Worm (Caenorhabditis elegans): ENCODE results near the gene F47B8.8.

The F47B8.8 gene

ce11 chrV:14311115-14311514 lies 20.4 kb upstream of the F47B8.8 start, which contains the start of gene ddn-3:
ddn-3 (minus strand) TSS chrV:14311215.
- TF ChIP-seq W03F9.2 (tag; optimal IDR thresholded peaks at IDR 0.05) (no peak), dao-5 (tag; optimal IDR thresholded peaks at IDR 0.05) (no peak), him-1 (tag; optimal IDR thresholded peaks at IDR 0.05) (no peak)

- TF ChIP-seq dao-5 (tag; optimal IDR thresholded peaks at IDR 0.05) (no peak), W03F9.2 (tag; optimal IDR thresholded peaks at IDR 0.05) (no peak), him-1 (tag; optimal IDR thresholded peaks at IDR 0.05) (no peak)
Measured at ce11 chrV:14312695-14313094, 18.8 kb upstream of the F47B8.8 start, which contains the start of gene F14D7.8. F14D7.8 (minus strand) TSS chrV:14312795.

DNA sequence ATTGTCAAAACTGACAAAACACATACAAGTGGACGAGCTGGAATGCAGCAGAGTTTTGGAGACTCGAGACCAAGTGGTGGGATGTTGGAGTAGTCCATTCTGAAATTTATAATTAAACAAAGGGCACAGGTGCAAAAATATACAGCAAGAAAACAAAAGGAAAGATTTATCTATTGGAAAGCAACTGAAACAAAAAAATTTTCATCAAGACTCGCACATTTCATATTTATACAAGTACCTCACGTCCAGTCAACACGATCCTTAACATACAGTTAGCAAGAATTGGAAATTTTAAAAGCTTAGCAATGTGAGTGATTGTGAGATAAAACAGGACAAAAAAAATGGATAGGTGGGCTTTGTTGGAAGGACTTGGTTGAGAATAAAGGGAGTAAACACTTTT lies 17.3 kb upstream of the F47B8.8 start, which contains the start of gene F47B8.1:
Gene F47B8.1, minus strand, starts transcription at position 101 of the 400 bp plus-strand sequence.
- no peak for TF ChIP-seq dao-5 (tag; optimal IDR thresholded peaks at IDR 0.05)
- TF ChIP-seq him-1 (tag; optimal IDR thresholded peaks at IDR 0.05), result no peak
- no peak for TF ChIP-seq W03F9.2 (tag; optimal IDR thresholded peaks at IDR 0.05)

DNA sequence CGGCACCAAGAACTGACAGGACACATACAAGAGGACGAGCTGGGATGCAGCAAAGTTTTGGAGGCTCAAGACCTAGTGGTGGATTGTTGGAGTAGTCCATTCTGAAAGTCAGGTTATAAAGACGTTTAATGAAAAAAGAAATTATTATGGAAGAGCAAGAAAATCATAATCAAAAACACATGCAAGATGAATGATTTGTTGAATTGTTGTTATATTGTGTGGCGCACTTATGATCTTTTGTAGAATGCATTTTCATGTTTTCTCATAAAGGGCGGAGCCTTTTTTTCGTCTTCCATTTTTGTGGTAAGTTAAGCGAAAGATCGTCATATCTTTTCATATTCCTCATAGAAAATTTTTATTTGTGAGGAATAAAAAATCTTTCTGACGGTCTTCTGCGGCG lies 15.0 kb upstream of the F47B8.8 start, which contains the start of gene F47B8.2:
Gene F47B8.2, minus strand, starts transcription at position 101 of the 400 bp plus-strand sequence.
- TF ChIP-seq dao-5 (tag; optimal IDR thresholded peaks at IDR 0.05) (no peak), W03F9.2 (tag; optimal IDR thresholded peaks at IDR 0.05) (no peak), him-1 (tag; optimal IDR thresholded peaks at IDR 0.05) (no peak)

DNA sequence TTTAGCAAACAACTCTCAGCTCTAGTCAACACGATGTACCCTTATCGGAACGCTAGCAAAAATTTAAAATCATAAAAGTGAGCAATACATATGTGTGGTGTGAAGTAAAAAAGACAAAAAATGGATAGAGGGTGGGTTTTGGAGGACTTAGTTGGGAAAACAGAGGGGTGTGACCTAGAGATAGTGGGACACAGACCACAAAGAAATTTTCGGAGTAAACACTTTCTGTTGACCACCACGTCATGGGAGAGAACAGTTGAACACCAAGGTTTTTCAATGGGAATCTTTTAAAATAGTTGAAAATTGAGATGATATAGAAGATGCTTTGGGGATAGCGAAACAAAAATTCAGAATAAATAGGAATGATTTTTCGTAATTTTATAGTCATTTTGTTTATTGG lies 14.3 kb upstream of the F47B8.8 start:
- TF ChIP-seq him-1 (tag; optimal IDR thresholded peaks at IDR 0.05), result no peak
- TF ChIP-seq W03F9.2 (tag; optimal IDR thresholded peaks at IDR 0.05), result no peak
- no peak for TF ChIP-seq dao-5 (tag; optimal IDR thresholded peaks at IDR 0.05)

DNA sequence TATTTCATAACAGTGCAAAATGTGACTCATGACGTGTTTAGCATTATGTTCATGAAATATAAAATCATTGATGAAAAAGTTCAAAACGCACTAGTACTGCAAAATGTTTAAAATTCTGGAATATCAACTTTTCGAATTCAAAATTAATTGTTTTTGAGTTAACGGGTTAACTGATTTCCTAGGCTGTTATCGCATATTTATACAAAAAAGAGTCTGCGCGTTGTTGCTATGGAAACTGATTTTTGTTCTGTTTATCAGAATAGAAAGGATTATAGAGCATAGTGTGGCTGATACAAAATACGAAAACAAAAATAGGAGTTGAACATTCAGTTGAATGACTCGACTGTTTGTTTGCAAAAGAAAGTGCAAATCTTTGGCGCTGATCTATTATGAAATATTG lies 13.9 kb upstream of the F47B8.8 start:
- no peak for TF ChIP-seq W03F9.2 (tag; optimal IDR thresholded peaks at IDR 0.05)
- TF ChIP-seq him-1 (tag; optimal IDR thresholded peaks at IDR 0.05), result no peak
- no peak for TF ChIP-seq dao-5 (tag; optimal IDR thresholded peaks at IDR 0.05)

DNA sequence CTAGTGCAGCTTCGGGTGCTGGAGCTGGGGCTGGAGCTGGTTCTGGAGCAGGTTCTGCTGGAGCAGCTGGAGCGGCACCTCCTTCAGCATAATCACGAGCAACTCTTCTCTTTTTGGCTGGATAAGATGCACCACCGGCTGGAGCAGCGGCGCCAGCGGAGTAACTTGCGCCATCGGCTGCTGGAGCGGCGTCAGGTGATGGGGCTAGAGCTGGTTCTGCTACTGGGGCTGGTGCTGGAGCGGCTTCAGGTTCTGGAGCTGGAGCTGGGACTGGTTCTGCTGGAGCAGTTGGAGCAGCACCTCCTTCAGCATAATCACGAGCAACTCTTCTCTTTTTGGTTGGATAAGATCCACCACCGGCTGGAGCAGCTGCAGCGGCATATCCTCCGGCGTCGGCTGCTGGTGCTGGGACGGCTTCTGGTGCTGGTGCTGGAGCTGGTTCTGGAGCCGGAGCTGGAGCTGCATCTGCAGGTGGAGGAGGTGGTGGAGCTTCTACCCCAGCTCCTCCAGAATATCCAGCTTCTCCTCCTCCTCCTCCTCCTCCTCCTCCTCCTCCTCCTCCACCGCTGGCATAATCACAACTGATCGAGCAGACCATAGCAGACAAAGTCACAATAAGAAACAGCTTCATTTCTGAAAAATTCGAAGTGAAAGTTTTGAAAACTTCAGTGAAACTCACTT lies 12.3 kb upstream of the F47B8.8 start, which contains the start of gene F47B8.13:
Gene F47B8.13, minus strand, starts transcription at position 631 of the 681 bp plus-strand sequence.
- no peak for TF ChIP-seq him-1 (tag; optimal IDR thresholded peaks at IDR 0.05)
- TF ChIP-seq W03F9.2 (tag; optimal IDR thresholded peaks at IDR 0.05), result no peak
- no peak for TF ChIP-seq dao-5 (tag; optimal IDR thresholded peaks at IDR 0.05)

DNA sequence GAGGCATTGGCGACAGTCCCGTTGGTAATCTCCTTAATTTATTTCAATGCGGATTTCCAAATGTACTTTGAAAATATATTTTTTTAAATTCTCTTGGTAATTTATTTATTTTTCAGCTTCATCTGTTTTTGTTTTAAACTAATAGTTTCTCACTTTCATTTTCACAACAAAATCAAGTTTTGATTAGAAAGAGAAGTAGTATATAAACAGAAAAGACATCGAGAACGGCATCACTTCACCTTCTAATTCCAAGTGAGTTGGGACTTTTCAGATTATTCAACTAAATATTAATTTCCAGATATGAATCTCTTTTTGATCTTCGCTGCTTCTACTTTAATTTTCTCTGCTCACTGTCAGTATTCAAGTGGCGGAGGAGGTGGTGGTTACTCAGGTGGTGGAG lies 11.3 kb upstream of the F47B8.8 start, which contains the start of gene F47B8.14:
Gene F47B8.14, plus strand, starts transcription at position 301 of the 400 bp plus-strand sequence.
- no peak for TF ChIP-seq him-1 (tag; optimal IDR thresholded peaks at IDR 0.05)
- no peak for TF ChIP-seq W03F9.2 (tag; optimal IDR thresholded peaks at IDR 0.05)
- TF ChIP-seq dao-5 (tag; optimal IDR thresholded peaks at IDR 0.05), result no peak

ce11 chrV:14320730-14321319 lies 10.7 kb upstream of the F47B8.8 start:
- TF ChIP-seq him-1 (tag; optimal IDR thresholded peaks at IDR 0.05) (no peak), W03F9.2 (tag; optimal IDR thresholded peaks at IDR 0.05) (no peak), dao-5 (tag; optimal IDR thresholded peaks at IDR 0.05) (no peak)

ce11 chrV:14322743-14323142 lies 8.8 kb upstream of the F47B8.8 start, which contains the start of gene F47B8.3:
F47B8.3 (minus strand) TSS chrV:14323003.
- TF ChIP-seq W03F9.2 (tag; optimal IDR thresholded peaks at IDR 0.05) (no peak), dao-5 (tag; optimal IDR thresholded peaks at IDR 0.05) (no peak), him-1 (tag; optimal IDR thresholded peaks at IDR 0.05) (no peak)

DNA sequence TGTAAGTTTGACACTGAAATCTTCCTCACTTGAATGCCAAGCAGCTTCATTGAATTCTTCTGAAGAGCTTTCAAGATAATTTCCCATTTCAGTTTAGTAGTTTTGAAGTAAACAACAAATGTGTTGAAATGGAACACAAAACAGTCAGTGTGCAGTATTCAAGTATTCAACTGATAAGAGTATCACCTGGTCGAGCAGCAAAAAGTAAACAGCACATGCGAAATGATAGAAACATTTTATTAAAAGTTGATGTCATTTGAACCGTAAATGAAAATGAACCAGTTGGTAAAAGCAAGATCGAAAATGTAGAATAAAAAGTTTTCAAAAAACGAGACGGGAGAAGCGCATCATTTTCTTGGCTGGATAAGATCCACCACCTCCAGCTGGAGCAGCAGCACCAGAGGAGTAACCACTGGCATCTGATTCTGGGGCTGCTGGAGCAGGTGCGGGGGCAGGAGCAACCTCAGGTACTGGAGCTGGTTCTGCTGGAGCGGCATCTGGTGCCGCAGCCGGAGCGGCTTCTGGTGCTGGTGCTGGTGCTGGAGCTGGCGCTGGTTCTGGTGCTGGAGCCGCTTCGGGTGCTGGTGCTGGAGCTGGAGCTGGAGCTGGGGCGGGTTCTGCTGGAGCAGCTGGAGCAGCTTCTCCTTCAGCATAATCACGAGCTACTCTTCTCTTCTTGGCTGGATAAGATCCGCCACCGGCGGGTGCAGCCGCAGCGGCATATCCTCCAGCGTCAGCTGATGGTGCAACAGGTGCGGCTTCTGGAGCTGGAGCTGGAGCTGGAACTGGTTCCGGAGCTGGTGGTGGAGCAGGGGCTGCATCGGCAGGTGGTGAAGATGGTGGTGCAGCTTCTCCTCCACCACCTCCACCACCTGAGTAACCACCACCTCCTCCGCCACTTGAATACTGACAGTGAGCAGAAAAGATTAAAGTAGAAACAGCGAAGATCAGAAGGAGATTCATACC lies 6.7 kb upstream of the F47B8.8 start, which contains the start of the genes F47B8.4 and F47B8.18:
Gene F47B8.4, minus strand, starts transcription at position 172 of the 966 bp plus-strand sequence.
Gene F47B8.18, minus strand, starts transcription at position 963 of the 966 bp plus-strand sequence.
- TF ChIP-seq W03F9.2 (tag; optimal IDR thresholded peaks at IDR 0.05) (no peak), him-1 (tag; optimal IDR thresholded peaks at IDR 0.05) (no peak), dao-5 (tag; optimal IDR thresholded peaks at IDR 0.05) (no peak)

DNA sequence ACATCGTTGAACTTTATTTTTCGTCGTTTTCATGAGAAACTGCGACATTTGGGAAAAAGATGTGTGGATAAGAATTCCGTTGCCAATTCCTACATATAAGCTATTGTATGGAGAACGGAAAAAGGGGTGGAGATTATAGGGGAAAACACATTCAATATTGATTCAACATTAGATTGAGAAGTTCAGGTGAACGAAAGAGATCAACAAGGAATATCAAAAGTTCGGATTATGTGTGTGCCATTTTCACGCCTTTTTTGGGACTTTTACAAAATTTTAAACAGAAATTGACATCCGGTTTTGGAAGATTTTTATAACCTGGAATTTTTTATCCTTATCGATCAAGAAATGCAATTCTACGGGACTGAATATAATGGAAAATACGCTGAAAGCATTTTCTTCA lies 3.8 kb upstream of the F47B8.8 start, which contains the start of gene F47B8.5:
Gene F47B8.5, minus strand, starts transcription at position 101 of the 400 bp plus-strand sequence.
- no peak for TF ChIP-seq W03F9.2 (tag; optimal IDR thresholded peaks at IDR 0.05)
- TF ChIP-seq dao-5 (tag; optimal IDR thresholded peaks at IDR 0.05), result no peak
- no peak for TF ChIP-seq him-1 (tag; optimal IDR thresholded peaks at IDR 0.05)

ce11 chrV:14328806-14329205 lies 2.7 kb upstream of the F47B8.8 start, which contains the start of gene pepm-1:
pepm-1 (plus strand) TSS chrV:14329106.
- TF ChIP-seq him-1 (tag; optimal IDR thresholded peaks at IDR 0.05) (no peak), dao-5 (tag; optimal IDR thresholded peaks at IDR 0.05) (no peak), W03F9.2 (tag; optimal IDR thresholded peaks at IDR 0.05) (no peak)
